Fruit fly (Drosophila melanogaster) whole organism, pupa: ENCODE measurements around the gene CG1532.

Experiments
- CG10348 ChIP-seq: fragments of 200-800 bp; sonication (Bioruptor generic); IDR thresholded peaks from 2 replicates; pipeline ENCODE4 v1.3.6; 2022; ENCODE audit warnings: missing biosample characterization, missing genetic modification characterization
- CG12605 ChIP-seq: fragments of 200-800 bp; sonication (Bioruptor generic); IDR thresholded peaks from 2 replicates; pipeline ENCODE4 v1.3.6; 2022; ENCODE audit warnings: missing biosample characterization, missing genetic modification characterization
- CG13204 ChIP-seq: fragments of 200-800 bp; sonication (Bioruptor generic); optimal IDR thresholded peaks from 2 replicates; lab custom pipeline; 2018; ENCODE audit warnings: missing biosample characterization, mild to moderate bottlenecking, missing genetic modification characterization, moderate library complexity
- CG14655 ChIP-seq: fragments of 200-800 bp; sonication (Bioruptor generic); optimal IDR thresholded peaks from 3 replicates; lab custom pipeline; 2017; ENCODE audit warnings: mild to moderate bottlenecking, missing biosample characterization, missing genetic modification reagents, missing genetic modification characterization
- CG15710 ChIP-seq: fragments of 200-800 bp; sonication (Bioruptor generic); optimal IDR thresholded peaks from 2 replicates; lab custom pipeline; 2018; ENCODE audit warnings: missing biosample characterization, mild to moderate bottlenecking, missing genetic modification characterization, moderate library complexity
- CG17806 ChIP-seq: fragments of 200-800 bp; sonication (Bioruptor generic); optimal IDR thresholded peaks from 2 replicates; lab custom pipeline; 2018; ENCODE audit warnings: missing biosample characterization, mild to moderate bottlenecking, missing genetic modification characterization, moderate library complexity
- CG32121 ChIP-seq: fragments of 200-800 bp; sonication (Bioruptor generic); IDR thresholded peaks from 2 replicates; pipeline ENCODE4 v1.3.6; 2022; ENCODE audit warnings: missing biosample characterization, missing genetic modification characterization
- CG34367 ChIP-seq: fragments of 200-800 bp; sonication (Bioruptor generic); optimal IDR thresholded peaks from 2 replicates; lab custom pipeline; 2018; ENCODE audit warnings: missing biosample characterization, mild to moderate bottlenecking, missing genetic modification characterization
- CG4496 ChIP-seq: fragments of 200-800 bp; sonication (Bioruptor generic); IDR thresholded peaks from 3 replicates; pipeline ENCODE4 v1.3.6; 2022; ENCODE audit warnings: missing biosample characterization, missing genetic modification characterization
- CG8159 ChIP-seq: fragments of 200-800 bp; sonication (Bioruptor generic); optimal IDR thresholded peaks from 3 replicates; lab custom pipeline; 2018; ENCODE audit warnings: missing biosample characterization, mild to moderate bottlenecking, missing genetic modification characterization, moderate library complexity
- CG8301 ChIP-seq: fragments of 200-800 bp; sonication (Bioruptor generic); optimal IDR thresholded peaks from 2 replicates; lab custom pipeline; 2018; ENCODE audit warnings: missing biosample characterization, mild to moderate bottlenecking, missing genetic modification characterization
- CG9948 ChIP-seq: fragments of 200-800 bp; sonication (Bioruptor generic); optimal IDR thresholded peaks from 2 replicates; lab custom pipeline; 2018; ENCODE audit warnings: missing biosample characterization, mild to moderate bottlenecking, missing genetic modification characterization, moderate library complexity
- D1 ChIP-seq: fragments of 200-800 bp; sonication (Bioruptor generic); optimal IDR thresholded peaks from 2 replicates; lab custom pipeline; 2018; ENCODE audit warnings: missing biosample characterization, mild to moderate bottlenecking, missing genetic modification characterization, moderate library complexity
- EcR ChIP-seq: fragments of 200-800 bp; sonication (Bioruptor generic); optimal IDR thresholded peaks from 3 replicates; lab custom pipeline; 2019; ENCODE audit warnings: missing biosample characterization, missing genetic modification characterization, mild to moderate bottlenecking, moderate library complexity, missing genetic modification reagents
- Ets98B ChIP-seq: fragments of 200-800 bp; sonication (Bioruptor generic); IDR thresholded peaks from 2 replicates; pipeline ENCODE4 v1.3.6; 2022; ENCODE audit warnings: missing biosample characterization, missing genetic modification characterization
- Pif1A ChIP-seq: fragments of 200-800 bp; sonication (Bioruptor generic); optimal IDR thresholded peaks from 3 replicates; lab custom pipeline; 2016; ENCODE audit warnings: missing biosample characterization, missing genetic modification characterization
- Pif1B ChIP-seq: fragments of 200-800 bp; sonication (Bioruptor generic); optimal IDR thresholded peaks from 3 replicates; lab custom pipeline; 2016; ENCODE audit warnings: missing biosample characterization, missing genetic modification characterization
- Snoo ChIP-seq: fragments of 200-800 bp; sonication (Bioruptor generic); optimal IDR thresholded peaks from 3 replicates; lab custom pipeline; 2017; ENCODE audit warnings: missing biosample characterization, mild to moderate bottlenecking, missing genetic modification characterization, inconsistent platforms
- fd96Ca ChIP-seq: fragments of 200-800 bp; sonication (Bioruptor generic); IDR thresholded peaks from 3 replicates; pipeline ENCODE4 v1.3.6; 2022; ENCODE audit warnings: missing biosample characterization, missing genetic modification characterization
- gl ChIP-seq: fragments of 200-800 bp; sonication (Bioruptor generic); optimal IDR thresholded peaks from 2 replicates; lab custom pipeline; 2018; ENCODE audit warnings: missing biosample characterization, mild to moderate bottlenecking, missing genetic modification characterization
- rn ChIP-seq: fragments of 200-800 bp; sonication (Bioruptor generic); IDR thresholded peaks from 2 replicates; pipeline ENCODE4 v1.3.6; 2022; ENCODE audit warnings: missing biosample characterization, missing genetic modification characterization

CG1532 gene

DNA sequence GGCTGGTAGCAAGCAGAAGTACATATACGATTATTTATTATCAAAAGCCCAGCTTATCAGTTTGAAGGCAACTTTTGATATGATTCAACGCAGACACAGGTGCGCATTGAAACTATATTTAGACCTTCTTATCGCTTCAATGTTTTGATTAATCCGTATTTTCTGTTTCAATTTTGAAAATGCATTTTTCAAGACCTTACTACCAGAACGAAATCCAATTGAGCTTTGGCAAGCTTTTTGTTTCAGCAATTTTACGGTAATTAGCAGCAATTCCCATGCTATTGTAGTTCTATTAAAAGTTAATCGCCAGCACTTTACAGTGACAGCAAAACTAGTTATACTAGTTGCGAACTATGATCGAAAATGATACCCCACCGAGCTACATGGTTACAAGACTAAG, 13.7 kb upstream of the CG1532 start, which contains the start of gene Mgstl:
Gene Mgstl, plus strand, starts transcription at position 301 of the 400 bp plus-strand sequence.
- TF ChIP-seq Ets98B: no peak
- no peak for TF ChIP-seq CG32121 (GFP tag; lab: Robert Waterston, UW)
- no peak for TF ChIP-seq CG14655 (GFP tag; lab: Kevin White, UChicago)
- TF ChIP-seq Snoo (tag; lab: Kevin White, UChicago): no peak
- no peak for TF ChIP-seq CG10348 (GFP tag; lab: Robert Waterston, UW)
- TF ChIP-seq fd96Ca (GFP tag; lab: Robert Waterston, UW): no peak
- no peak for TF ChIP-seq CG4496 (GFP tag; lab: Robert Waterston, UW)
- TF ChIP-seq D1 (tag; lab: Kevin White, UChicago): no peak
- TF ChIP-seq CG8159 (tag; lab: Kevin White, UChicago): no peak
- no peak for TF ChIP-seq gl (tag; lab: Kevin White, UChicago)
- no peak for TF ChIP-seq Pif1A
- TF ChIP-seq CG15710 (tag; lab: Kevin White, UChicago): no peak
- no peak for TF ChIP-seq CG9948 (tag; lab: Kevin White, UChicago)
- TF ChIP-seq CG34367 (tag; lab: Kevin White, UChicago): no peak
- no peak for TF ChIP-seq CG17806 (tag; lab: Kevin White, UChicago)
- TF ChIP-seq, all 21 proteins: peak for 0

DNA sequence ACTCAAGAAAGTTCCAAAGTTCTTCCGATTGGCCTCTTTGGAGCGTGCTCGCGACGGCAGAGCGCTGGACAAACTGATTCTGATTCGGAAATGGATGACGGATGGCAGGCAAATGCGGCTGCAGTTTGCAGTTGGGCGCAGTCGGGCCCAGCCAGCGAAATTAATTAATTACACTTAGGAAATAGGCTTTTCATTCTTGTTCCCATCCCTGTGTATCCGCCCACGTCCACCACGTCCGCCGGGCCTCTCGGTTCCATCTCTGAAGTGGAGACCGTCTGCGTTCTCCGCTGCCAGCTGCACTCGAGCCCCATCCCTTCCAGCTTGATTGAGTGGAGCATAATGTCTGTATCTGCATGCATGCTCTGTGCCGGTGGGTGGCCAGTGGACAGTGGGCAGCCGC, 12.3 kb upstream of the CG1532 start, which contains the start of gene CG15449:
Gene CG15449, minus strand, starts transcription at position 101 of the 400 bp plus-strand sequence.
- TF ChIP-seq EcR (GFP tag; lab: Kevin White, UChicago) (no peak), CG13204 (no peak), CG4496 (GFP tag; lab: Robert Waterston, UW) (no peak), Pif1B (no peak), fd96Ca (GFP tag; lab: Robert Waterston, UW) (no peak), CG34367 (tag; lab: Kevin White, UChicago) (no peak)

DNA sequence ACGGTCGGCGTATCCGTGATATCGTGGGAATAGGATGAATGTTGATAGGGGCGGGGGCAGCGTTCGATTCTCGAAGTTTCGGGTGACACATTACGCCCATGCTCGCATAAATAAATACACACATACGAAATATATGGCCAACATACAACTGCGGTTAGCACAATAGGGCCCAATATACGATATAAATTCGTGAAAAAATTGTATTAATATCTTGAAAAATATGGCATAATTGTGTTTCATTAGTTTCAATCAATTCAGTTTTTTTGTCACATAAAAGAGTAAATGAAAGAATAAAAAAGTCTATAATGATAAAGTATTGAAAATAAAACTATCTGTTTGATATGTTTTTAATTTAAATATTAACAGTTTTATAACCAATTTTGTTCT, 7.8 kb upstream of the CG1532 start:
- no peak for TF ChIP-seq CG8301 (tag; lab: Kevin White, UChicago)
- no peak for TF ChIP-seq EcR (GFP tag; lab: Kevin White, UChicago)
- peak; percentile 14 for TF ChIP-seq CG8159 (tag; lab: Kevin White, UChicago)
- TF ChIP-seq Ets98B: peak; percentile 14; the same call in 1 of the 2 replicates
- no peak for TF ChIP-seq fd96Ca (GFP tag; lab: Robert Waterston, UW)
- TF ChIP-seq CG14655 (GFP tag; lab: Kevin White, UChicago): no peak
- peak; percentile 34 for TF ChIP-seq D1 (tag; lab: Kevin White, UChicago)
- TF ChIP-seq CG9948 (tag; lab: Kevin White, UChicago): peak; percentile 10
- no peak for TF ChIP-seq gl (tag; lab: Kevin White, UChicago)

DNA sequence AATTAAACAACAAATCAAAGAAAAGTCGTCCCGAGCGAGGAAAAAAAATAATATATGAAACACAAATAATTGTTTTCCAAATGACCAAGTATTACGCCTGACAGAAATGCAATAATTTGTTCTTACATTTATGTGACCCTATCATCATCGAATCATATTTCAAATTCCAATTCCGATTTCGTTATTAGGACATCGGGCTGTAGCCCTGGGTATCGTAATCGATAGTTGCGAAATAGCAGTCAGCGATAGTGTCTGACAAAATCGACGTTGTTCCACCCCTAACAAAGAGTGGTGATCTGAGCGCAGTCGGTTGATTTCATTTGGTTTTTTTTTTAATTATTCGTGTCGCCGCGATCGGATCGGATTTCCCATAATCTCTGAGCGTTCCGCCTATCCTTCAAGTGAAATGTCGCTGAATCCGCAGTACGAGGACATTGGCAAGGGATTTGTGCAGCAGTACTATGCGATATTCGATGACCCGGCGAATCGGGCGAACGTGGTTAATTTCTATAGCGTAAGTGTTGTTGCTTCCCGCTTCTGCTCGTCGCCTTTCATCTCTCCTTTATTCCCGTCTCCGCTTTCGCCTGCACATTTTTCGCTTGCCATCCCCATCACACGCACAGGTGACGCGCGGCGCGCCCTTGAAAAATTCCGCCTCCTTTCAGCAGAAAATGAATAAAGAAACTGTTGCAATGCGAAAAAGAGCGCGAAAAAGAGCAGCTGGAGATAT, 7.2 kb upstream of the CG1532 start, which contains the start of gene Ntf-2:
Gene Ntf-2, plus strand, starts transcription at position 262 of the 730 bp plus-strand sequence.
- TF ChIP-seq CG12605: no peak
- no peak for TF ChIP-seq CG4496 (GFP tag; lab: Robert Waterston, UW)
- peak; percentile 43 for TF ChIP-seq EcR (GFP tag; lab: Kevin White, UChicago)

DNA sequence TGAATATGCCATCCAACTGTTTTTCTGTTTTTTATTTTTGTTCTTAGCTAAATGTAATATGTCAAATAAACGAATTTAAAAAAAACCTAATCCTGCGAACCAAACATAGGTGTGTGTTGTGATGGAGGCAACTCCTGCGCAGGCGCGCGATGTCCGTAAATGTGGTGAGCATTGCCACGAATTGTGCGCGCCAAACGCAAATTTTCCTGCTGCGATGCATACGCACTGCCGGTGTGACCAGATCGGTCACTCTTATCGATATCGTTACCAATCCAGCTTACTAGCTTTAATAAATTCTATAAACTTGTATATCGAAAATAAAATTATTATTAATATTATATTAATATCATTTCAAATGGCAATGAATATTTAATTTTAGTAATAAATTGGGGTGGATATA, 6.5 kb upstream of the CG1532 start:
- TF ChIP-seq CG15710 (tag; lab: Kevin White, UChicago) (no peak), CG32121 (GFP tag; lab: Robert Waterston, UW) (no peak), CG14655 (GFP tag; lab: Kevin White, UChicago) (no peak), CG13204 (no peak), CG9948 (tag; lab: Kevin White, UChicago) (no peak), rn (GFP tag; lab: Robert Waterston, UW) (no peak), CG12605 (no peak), Ets98B (no peak), fd96Ca (GFP tag; lab: Robert Waterston, UW) (no peak), CG4496 (GFP tag; lab: Robert Waterston, UW) (no peak), CG8159 (tag; lab: Kevin White, UChicago) (no peak), CG8301 (tag; lab: Kevin White, UChicago) (no peak), Snoo (tag; lab: Kevin White, UChicago) (no peak), D1 (tag; lab: Kevin White, UChicago) (no peak), gl (tag; lab: Kevin White, UChicago) (no peak), Pif1B (no peak), CG10348 (GFP tag; lab: Robert Waterston, UW) (no peak)

DNA sequence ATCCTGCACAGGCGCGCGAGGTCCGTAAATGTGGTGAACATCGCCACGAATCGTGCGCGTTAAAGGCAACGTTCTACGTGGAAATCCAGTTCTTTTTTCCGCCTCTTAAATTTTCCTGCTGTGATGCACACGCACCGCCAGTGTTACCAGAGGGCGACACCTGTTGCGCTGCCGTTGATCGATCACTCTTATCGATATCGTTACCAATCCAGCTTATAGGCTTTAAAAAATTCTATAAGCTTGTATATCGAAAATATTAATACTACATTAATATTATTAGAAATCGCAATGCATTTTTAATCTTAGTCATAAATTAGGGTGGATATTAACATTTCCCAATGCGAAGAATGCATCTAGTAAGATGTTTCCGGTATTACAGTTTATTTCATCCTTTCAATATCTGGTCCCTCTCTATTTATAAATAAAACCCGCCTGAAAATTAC, 3.7 kb upstream of the CG1532 start, which contains the start of gene CG1529:
Gene CG1529, minus strand, starts transcription at position 132 of the 443 bp plus-strand sequence.
- TF ChIP-seq CG12605 (no peak), CG8159 (tag; lab: Kevin White, UChicago) (peak; percentile 8)

DNA sequence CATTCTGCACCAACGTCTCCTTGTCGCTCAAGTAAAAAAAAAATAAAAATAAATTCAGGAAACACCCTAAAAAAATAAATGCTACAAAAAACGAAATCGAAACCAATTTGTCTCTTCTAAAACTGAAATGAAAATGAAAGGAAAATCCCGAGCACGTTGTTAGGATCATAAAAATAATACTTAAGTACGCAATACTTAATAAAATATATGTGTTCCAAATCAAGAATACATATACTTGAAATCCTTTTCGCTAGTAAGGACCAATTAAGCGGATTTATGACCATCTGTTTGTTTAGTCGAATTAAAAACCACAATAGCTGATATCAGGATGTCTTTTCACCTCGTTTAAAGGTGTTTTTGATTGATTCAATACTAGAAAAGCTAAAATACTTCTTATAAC, 2.4 kb downstream of the CG1532 start, which contains the start of gene r-cup:
Gene r-cup, minus strand, starts transcription at position 101 of the 400 bp plus-strand sequence.
- no peak for TF ChIP-seq CG15710 (tag; lab: Kevin White, UChicago)
- TF ChIP-seq rn (GFP tag; lab: Robert Waterston, UW): no peak
- no peak for TF ChIP-seq CG10348 (GFP tag; lab: Robert Waterston, UW)
- TF ChIP-seq CG17806 (tag; lab: Kevin White, UChicago): no peak
- no peak for TF ChIP-seq CG34367 (tag; lab: Kevin White, UChicago)
- no peak for TF ChIP-seq Ets98B
- no peak for TF ChIP-seq CG14655 (GFP tag; lab: Kevin White, UChicago)
- no peak for TF ChIP-seq fd96Ca (GFP tag; lab: Robert Waterston, UW)
- TF ChIP-seq CG8159 (tag; lab: Kevin White, UChicago): no peak
